Worm (Caenorhabditis elegans) whole organism, L4 larva: ENCODE data around the gene jhdm-1.

Source experiments
- Y48G9A.11 ChIP-seq: fragments of 200-800 bp; sonication (Bioruptor generic); IDR thresholded peaks from 2 replicates; pipeline ENCODE4 v1.3.6; 2022; ENCODE audit warnings: missing genetic modification reagents, missing genetic modification characterization, missing compliant biosample characterization
- fkh-10 ChIP-seq: fragments of 150-350 bp; optimal IDR thresholded peaks from 2 replicates; lab custom pipeline; 2014; ENCODE audit warnings: missing biosample characterization, missing genetic modification reagents, missing genetic modification characterization
- fos-1 ChIP-seq: fragments of 150-350 bp; optimal IDR thresholded peaks from 2 replicates; lab custom pipeline; 2014; ENCODE audit warnings: missing biosample characterization, missing genetic modification characterization
- jun-1 ChIP-seq: fragments of 150-350 bp; optimal IDR thresholded peaks from 2 replicates; lab custom pipeline; 2014; ENCODE audit warnings: missing biosample characterization, missing genetic modification reagents, missing genetic modification characterization
- lsy-2 ChIP-seq, 2 experiments: fragments of 150-350 bp in 1 of 2; sonication (generic microtip) in 1 of 2; optimal IDR thresholded peaks; 2 replicates each; lab custom pipeline; 2014 to 2017; ENCODE audit warnings: missing biosample characterization in 2 of 2, missing genetic modification characterization in 2 of 2
- nhr-6 ChIP-seq: fragments of 150-350 bp; optimal IDR thresholded peaks from 2 replicates; lab custom pipeline; 2014; ENCODE audit warnings: missing biosample characterization, missing genetic modification characterization
- nhr-77 ChIP-seq: fragments of 150-350 bp; optimal IDR thresholded peaks from 2 replicates; lab custom pipeline; 2014; ENCODE audit warnings: missing biosample characterization, missing genetic modification characterization
- php-3 ChIP-seq: fragments of 200-800 bp; sonication (Bioruptor generic); IDR thresholded peaks from 2 replicates; pipeline ENCODE4 v1.3.6; 2022; ENCODE audit warnings: missing genetic modification reagents, missing genetic modification characterization, missing compliant biosample characterization
- snpc-4 ChIP-seq: fragments of 150-350 bp; optimal IDR thresholded peaks from 2 replicates; lab custom pipeline; 2014; ENCODE audit warnings: missing biosample characterization, missing genetic modification characterization
- unc-130 ChIP-seq: sonication (generic microtip); optimal IDR thresholded peaks from 2 replicates; lab custom pipeline; 2016; ENCODE audit warnings: missing genetic modification reagents, missing genetic modification characterization, missing compliant biosample characterization
- unc-62 ChIP-seq, 3 experiments: fragments of 150-350 bp in 1 of 3; sonication (generic microtip); optimal IDR thresholded peaks in 2 of 3; peaks in 1 of 3; 1 replicate in 1 of 3; 2 replicates in 2 of 3; lab custom pipeline; 2014 to 2017; ENCODE audit warnings: missing biosample characterization in 3 of 3, missing genetic modification characterization in 3 of 3, missing genetic modification reagents in 3 of 3, missing genotype in 1 of 3

- TF ChIP-seq lsy-2 (tag; optimal IDR thresholded peaks at IDR 0.05; lab: Kevin White, UChicago): peak in 1 of 2 experiments; percentile 28
- TF ChIP-seq snpc-4 (tag; lab: Kevin White, UChicago): no peak
- TF ChIP-seq nhr-77 (tag; lab: Kevin White, UChicago): no peak
- no peak for TF ChIP-seq Y48G9A.11 (GFP tag; lab: Robert Waterston, UW)
- no peak for TF ChIP-seq php-3 (GFP tag; lab: Robert Waterston, UW)
- TF ChIP-seq unc-62 (GFP tag; optimal IDR thresholded peaks at IDR 0.05 in 1 of 2; lab: Kevin White, UChicago): peak in 1 of 2 experiments; percentile 96
- TF ChIP-seq unc-62 (tag; optimal IDR thresholded peaks at IDR 0.05; lab: Kevin White, UChicago): no peak
- TF ChIP-seq fos-1: no peak
- no peak for TF ChIP-seq unc-130
- no peak for TF ChIP-seq nhr-6 (tag; lab: Kevin White, UChicago)
- no peak for TF ChIP-seq fkh-10 (GFP tag; lab: Kevin White, UChicago)
- no peak for TF ChIP-seq jun-1 (tag; lab: Kevin White, UChicago)
Measured at ce11 chrIII:6452683-6453082, 1.6 kb upstream of the jhdm-1 start.
